Worm (Caenorhabditis elegans): ENCODE data around the gene acp-3.

ce11 chrII:8399064-8399463 lies 37.9 kb downstream of the acp-3 start, which contains the start of gene dod-23:
- TF ChIP-seq ets-7 (tag; optimal IDR thresholded peaks at IDR 0.05) (no peak), tbx-11 (GFP tag; IDR thresholded peaks at IDR 0.05) (no peak), tbx-37 (GFP tag; conservative IDR thresholded peaks at IDR 0.05) (no peak)

Data from whole organism, early embryonic.